Worm (Caenorhabditis elegans): ENCODE results near the gene K08A2.2.

Gene K08A2.2

DNA sequence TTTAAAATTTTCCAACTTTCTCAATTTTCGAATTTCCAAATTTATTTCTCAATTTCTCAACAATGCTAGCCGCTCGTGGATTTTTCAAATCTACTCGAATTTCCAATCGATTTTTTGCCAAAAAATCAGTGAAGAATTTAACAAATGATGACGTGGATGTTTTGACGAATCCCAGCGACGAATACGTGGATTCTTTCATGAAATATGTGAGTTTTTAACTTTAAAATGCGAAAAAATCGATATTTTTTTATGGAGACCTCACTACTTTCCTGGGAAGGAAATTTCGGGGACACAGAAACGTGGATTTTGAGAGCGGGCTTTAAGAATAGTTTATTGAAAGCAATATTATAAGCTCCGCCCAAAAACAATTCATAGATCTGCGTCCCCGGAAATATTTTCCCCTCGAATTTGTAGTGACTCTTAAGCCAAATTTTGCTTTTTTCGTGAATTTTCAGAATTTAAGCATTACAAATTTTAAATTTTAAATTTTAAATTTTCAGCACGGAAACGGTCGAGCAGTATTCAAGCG lies at the start of gene K08A2.2:
Gene K08A2.2, plus strand, starts transcription at position 51 of the 529 bp plus-strand sequence.
- TF ChIP-seq snpc-4 (tag; optimal IDR thresholded peaks at IDR 0.05), result no peak
- no peak for TF ChIP-seq mep-1 (tag; optimal IDR thresholded peaks at IDR 0.05)
- TF ChIP-seq nhr-28 (tag; optimal IDR thresholded peaks at IDR 0.05), result no peak
- TF ChIP-seq tbx-8 (GFP tag; optimal IDR thresholded peaks at IDR 0.05), result no peak
- no peak for TF ChIP-seq elt-1 (tag; optimal IDR thresholded peaks at IDR 0.05; ENCODE audit: borderline replicate concordance, insufficient read depth)
- TF ChIP-seq nhr-12 (tag; optimal IDR thresholded peaks at IDR 0.05), result no peak
- no peak for TF ChIP-seq unc-62 (GFP tag; optimal IDR thresholded peaks at IDR 0.05)
- no peak for TF ChIP-seq ces-1 (GFP tag; optimal IDR thresholded peaks at IDR 0.05)
- no peak for TF ChIP-seq lsy-2 (tag; optimal IDR thresholded peaks at IDR 0.05)
- no peak for TF ChIP-seq ztf-11 (tag; optimal IDR thresholded peaks at IDR 0.05)

DNA sequence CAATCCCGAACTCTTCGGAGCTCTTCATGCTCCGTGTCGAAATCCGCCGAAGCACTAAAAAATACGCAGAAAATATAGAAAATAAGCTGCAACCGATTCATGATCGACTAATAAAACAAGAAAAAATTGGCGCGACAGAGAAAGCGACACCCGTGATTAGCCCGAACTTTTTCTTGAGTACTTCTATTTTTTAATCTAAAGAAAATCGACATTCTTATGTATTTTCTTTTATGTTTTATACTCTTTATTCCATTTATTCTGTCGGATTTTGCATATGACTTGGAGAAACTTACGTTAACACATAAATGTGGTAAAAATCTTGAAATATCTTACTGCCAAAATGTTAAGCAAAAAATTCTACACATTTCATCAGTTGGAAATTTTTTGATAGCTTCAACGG lies 47.4 kb upstream of the K08A2.2 start, which contains the start of the genes irld-50 and irld-49:
Gene irld-50, minus strand, starts transcription at position 101 of the 400 bp plus-strand sequence.
Gene irld-49, plus strand, starts transcription at position 211 of the 400 bp plus-strand sequence.
- TF ChIP-seq unc-62 (GFP tag; optimal IDR thresholded peaks at IDR 0.05) (no peak), lin-32 (GFP tag; optimal IDR thresholded peaks at IDR 0.05) (no peak), nhr-76 (tag; optimal IDR thresholded peaks at IDR 0.05) (no peak), ces-1 (GFP tag; optimal IDR thresholded peaks at IDR 0.05) (no peak), elt-1 (tag; optimal IDR thresholded peaks at IDR 0.05; ENCODE audit: borderline replicate concordance, insufficient read depth) (no peak), unc-39 (tag; optimal IDR thresholded peaks at IDR 0.05) (no peak)

ce11 chrII:2946438-2946837 lies 45.0 kb upstream of the K08A2.2 start, which contains the start of gene srw-79:
Gene srw-79, plus strand, starts transcription at chrII:2946738.
- TF ChIP-seq sptf-1 (tag; optimal IDR thresholded peaks at IDR 0.05), result no peak
- no peak for TF ChIP-seq ceh-39 (tag; optimal IDR thresholded peaks at IDR 0.05)
- no peak for TF ChIP-seq tbx-8 (GFP tag; optimal IDR thresholded peaks at IDR 0.05)
- no peak for TF ChIP-seq pha-4 (tag; optimal IDR thresholded peaks at IDR 0.05)
- TF ChIP-seq ces-1 (GFP tag; optimal IDR thresholded peaks at IDR 0.05), result no peak
- TF ChIP-seq flh-1 (GFP tag; optimal IDR thresholded peaks at IDR 0.05), result no peak
- no peak for TF ChIP-seq unc-62 (GFP tag; optimal IDR thresholded peaks at IDR 0.05)
- TF ChIP-seq unc-39 (tag; optimal IDR thresholded peaks at IDR 0.05), result no peak
- TF ChIP-seq M03D4.4 (tag; optimal IDR thresholded peaks at IDR 0.05), result no peak
- TF ChIP-seq blmp-1 (tag; optimal IDR thresholded peaks at IDR 0.05), result no peak
- no peak for TF ChIP-seq hlh-1 (tag; optimal IDR thresholded peaks at IDR 0.05)
- no peak for TF ChIP-seq elt-1 (tag; optimal IDR thresholded peaks at IDR 0.05; ENCODE audit: borderline replicate concordance, insufficient read depth)
- TF ChIP-seq elt-3 (tag; optimal IDR thresholded peaks at IDR 0.05), result no peak
- TF ChIP-seq nhr-76 (tag; optimal IDR thresholded peaks at IDR 0.05), result no peak
- TF ChIP-seq ceh-83 (GFP tag; optimal IDR thresholded peaks at IDR 0.05), result no peak

DNA sequence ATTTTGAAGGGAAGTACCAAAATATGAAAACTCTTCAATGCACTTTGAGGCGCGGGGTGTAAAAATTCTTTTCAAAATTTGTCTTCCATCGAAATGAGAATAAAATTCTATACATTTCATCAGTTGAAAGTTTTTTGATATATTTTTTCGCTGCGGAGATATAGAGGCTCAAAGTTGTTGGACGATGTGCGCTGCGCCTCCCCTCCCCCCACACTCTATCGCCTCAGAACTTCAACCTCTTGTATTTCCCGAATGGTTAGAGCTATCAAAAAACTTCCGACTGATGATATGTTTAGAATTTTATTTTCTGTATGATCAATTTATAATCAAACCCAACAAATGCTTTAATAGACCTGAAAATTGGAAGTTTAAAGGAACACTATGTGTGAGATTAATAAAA lies 42.8 kb upstream of the K08A2.2 start:
- no peak for TF ChIP-seq lin-13 (tag; optimal IDR thresholded peaks at IDR 0.05)
- TF ChIP-seq lsy-2 (tag; optimal IDR thresholded peaks at IDR 0.05), result no peak
- TF ChIP-seq ceh-83 (GFP tag; optimal IDR thresholded peaks at IDR 0.05), result no peak
- TF ChIP-seq mab-5 (tag; optimal IDR thresholded peaks at IDR 0.05), result no peak
- TF ChIP-seq elt-3 (tag; optimal IDR thresholded peaks at IDR 0.05), result no peak
- no peak for TF ChIP-seq ham-2 (GFP tag; optimal IDR thresholded peaks at IDR 0.05)
- TF ChIP-seq ceh-39 (tag; optimal IDR thresholded peaks at IDR 0.05), result no peak
- no peak for TF ChIP-seq nhr-76 (tag; optimal IDR thresholded peaks at IDR 0.05)
- TF ChIP-seq M03D4.4 (tag; optimal IDR thresholded peaks at IDR 0.05), result no peak
- no peak for TF ChIP-seq sptf-1 (tag; optimal IDR thresholded peaks at IDR 0.05)
- no peak for TF ChIP-seq drap-1 (GFP tag; optimal IDR thresholded peaks at IDR 0.05)
- TF ChIP-seq nhr-12 (tag; optimal IDR thresholded peaks at IDR 0.05), result no peak
- TF ChIP-seq hlh-1 (tag; optimal IDR thresholded peaks at IDR 0.05), result no peak
- no peak for TF ChIP-seq unc-39 (tag; optimal IDR thresholded peaks at IDR 0.05)
- no peak for TF ChIP-seq nhr-237 (tag; optimal IDR thresholded peaks at IDR 0.05)
- no peak for TF ChIP-seq unc-120 (tag; optimal IDR thresholded peaks at IDR 0.05; ENCODE audit: poor library complexity, severe bottlenecking)
- TF ChIP-seq bed-3 (GFP tag; optimal IDR thresholded peaks at IDR 0.05), result no peak

DNA sequence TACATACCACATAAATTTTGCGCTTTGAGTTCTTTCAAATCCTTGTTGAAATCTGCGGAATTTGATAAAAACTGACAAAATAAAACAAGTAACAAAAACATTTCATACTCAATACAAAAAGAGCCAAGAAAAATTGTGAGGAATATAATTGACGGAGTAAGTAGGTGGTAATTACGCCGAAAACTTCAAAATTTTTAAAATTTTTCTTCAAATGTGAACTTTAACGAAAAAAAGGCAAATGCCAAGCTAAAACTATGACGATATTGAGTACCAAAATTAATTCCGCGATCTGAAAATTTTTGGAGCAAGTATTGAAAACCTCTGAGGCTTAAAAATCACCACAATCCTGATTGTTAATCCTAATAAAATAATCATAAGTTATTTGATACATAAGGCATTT lies 38.8 kb upstream of the K08A2.2 start, which contains the start of gene irld-51:
Gene irld-51, minus strand, starts transcription at position 101 of the 400 bp plus-strand sequence.
- TF ChIP-seq drap-1 (GFP tag; optimal IDR thresholded peaks at IDR 0.05) (no peak), elt-1 (tag; optimal IDR thresholded peaks at IDR 0.05; ENCODE audit: borderline replicate concordance, insufficient read depth) (no peak), nhr-28 (tag; optimal IDR thresholded peaks at IDR 0.05) (no peak), lin-32 (GFP tag; optimal IDR thresholded peaks at IDR 0.05) (no peak), sptf-1 (tag; optimal IDR thresholded peaks at IDR 0.05) (no peak), nhr-76 (tag; optimal IDR thresholded peaks at IDR 0.05) (no peak), nhr-12 (tag; optimal IDR thresholded peaks at IDR 0.05) (no peak), bed-3 (GFP tag; optimal IDR thresholded peaks at IDR 0.05) (no peak), snpc-4 (tag; optimal IDR thresholded peaks at IDR 0.05) (no peak), ham-2 (GFP tag; optimal IDR thresholded peaks at IDR 0.05) (no peak), mab-5 (tag; optimal IDR thresholded peaks at IDR 0.05) (no peak), ceh-83 (GFP tag; optimal IDR thresholded peaks at IDR 0.05) (no peak), ceh-39 (tag; optimal IDR thresholded peaks at IDR 0.05) (no peak), unc-120 (tag; optimal IDR thresholded peaks at IDR 0.05; ENCODE audit: poor library complexity, severe bottlenecking) (no peak), nhr-237 (tag; optimal IDR thresholded peaks at IDR 0.05) (no peak)

Data from whole organism, mixed stage, embryonic.